Fruit fly (Drosophila melanogaster): ENCODE results near the gene Pgant6.

The Pgant6 gene

dm6 chr3L:2763762-2764161, 18.3 kb upstream of the Pgant6 start (continued):
- TF ChIP-seq row (GFP tag; IDR thresholded peaks at IDR 0.05) (peak; percentile 62), CG9817 (tag; optimal IDR thresholded peaks at IDR 0.05) (no peak), ttk (GFP tag; IDR thresholded peaks at IDR 0.05) (0 out of 2 replicates have a peak, but pooled peaks have one; percentile 23), CG7271 (tag; optimal IDR thresholded peaks at IDR 0.05) (no peak), usp (GFP tag; optimal IDR thresholded peaks at IDR 0.05) (no peak), trem (tag; optimal IDR thresholded peaks at IDR 0.05) (no peak), NFAT (GFP tag; IDR thresholded peaks at IDR 0.05) (peak; percentile 25; the same call in 1 of the 2 replicates), Oaz (GFP tag; IDR thresholded peaks at IDR 0.05) (no peak), CG18011 (GFP tag; optimal IDR thresholded peaks at IDR 0.05) (no peak), CG7839 (tag; optimal IDR thresholded peaks at IDR 0.05) (peak; percentile 35), CG8281 (tag; optimal IDR thresholded peaks at IDR 0.05) (no peak), eve (GFP tag; optimal IDR thresholded peaks at IDR 0.05) (no peak), CG2712 (tag; optimal IDR thresholded peaks at IDR 0.05) (peak; percentile 27), so (GFP tag; IDR thresholded peaks at IDR 0.05) (0 out of 3 replicates have a peak, but pooled peaks have one; percentile 14), CG13624 (GFP tag; optimal IDR thresholded peaks at IDR 0.05) (no peak), Hey (tag; optimal IDR thresholded peaks at IDR 0.05) (no peak), h (optimal IDR thresholded peaks at IDR 0.05) (no peak), dmrt99B (tag; optimal IDR thresholded peaks at IDR 0.05) (peak; percentile 45), CG11093 (GFP tag; IDR thresholded peaks at IDR 0.05) (peak; percentile 37; the same call in 1 of the 3 replicates), sr (GFP tag; IDR thresholded peaks at IDR 0.05) (peak; percentile 70; the same call in 2 of the 3 replicates), CG11456 (GFP tag; IDR thresholded peaks at IDR 0.05) (0 out of 3 replicates have a peak, but pooled peaks have one; percentile 29), CG18619 (GFP tag; optimal IDR thresholded peaks at IDR 0.05) (no peak), CG12391 (tag; optimal IDR thresholded peaks at IDR 0.05) (no peak), CoRest (tag; optimal IDR thresholded peaks at IDR 0.05) (peak; percentile 2), pros (GFP tag; optimal IDR thresholded peaks at IDR 0.05) (no peak), ewg (GFP tag; optimal IDR thresholded peaks at IDR 0.05) (no peak), Lpt (GFP tag; optimal IDR thresholded peaks at IDR 0.05) (no peak), CG6654 (GFP tag; optimal IDR thresholded peaks at IDR 0.05) (no peak), PHDP (tag; optimal IDR thresholded peaks at IDR 0.05) (no peak), sens (GFP tag) (peak; percentile 56), CG17361 (GFP tag; IDR thresholded peaks at IDR 0.05) (0 out of 3 replicates have a peak, but pooled peaks have one; percentile 33), prd (optimal IDR thresholded peaks at IDR 0.05) (no peak), prd (GFP tag; IDR thresholded peaks at IDR 0.05) (peak; percentile 42; the same call in 2 of the 3 replicates), CG10366 (GFP tag; IDR thresholded peaks at IDR 0.05) (peak; percentile 47), sisA (GFP tag; IDR thresholded peaks at IDR 0.05) (peak; percentile 29; the same call in 1 of the 2 replicates), CG10209 (GFP tag; optimal IDR thresholded peaks at IDR 0.05) (no peak), ssp (GFP tag; IDR thresholded peaks at IDR 0.05) (0 out of 2 replicates have a peak, but pooled peaks have one; percentile 32), Rx (GFP tag; IDR thresholded peaks at IDR 0.05) (0 out of 2 replicates have a peak, but pooled peaks have one; percentile 28), crp (GFP tag; optimal IDR thresholded peaks at IDR 0.05) (no peak), fru (optimal IDR thresholded peaks at IDR 0.05) (no peak), sd (tag; optimal IDR thresholded peaks at IDR 0.05) (no peak), HLH3B (GFP tag; IDR thresholded peaks at IDR 0.05) (peak; percentile 49), CG34376 (GFP tag; optimal IDR thresholded peaks at IDR 0.05) (no peak), CG30403 (GFP tag; optimal IDR thresholded peaks at IDR 0.05) (peak; percentile 12), shn (GFP tag; optimal IDR thresholded peaks at IDR 0.05) (no peak), nau (GFP tag; optimal IDR thresholded peaks at IDR 0.05) (no peak), CG34422 (GFP tag; IDR thresholded peaks at IDR 0.05) (0 out of 3 replicates have a peak, but pooled peaks have one; percentile 39), H15 (GFP tag; IDR thresholded peaks at IDR 0.05) (peak; percentile 62; the same call in 2 of the 3 replicates), unpg (GFP tag; optimal IDR thresholded peaks at IDR 0.05) (peak; percentile 4), CG31224 (GFP tag; IDR thresholded peaks at IDR 0.05) (peak; percentile 43; the same call in 1 of the 2 replicates), pum (GFP tag; optimal IDR thresholded peaks at IDR 0.05) (no peak), CG17612 (GFP tag; IDR thresholded peaks at IDR 0.05) (no peak)

Data from whole organism, embryonic.